Worm (Caenorhabditis elegans) whole organism, L4 larva: ENCODE results near the gene K10H10.7.
A peak's percentile ranks its signal among the peaks of the same experiment; 100 is the strongest.

Experiments
- D1046.2 ChIP-seq: fragments of 200-800 bp; sonication (Bioruptor generic); IDR thresholded peaks from 2 replicates; pipeline ENCODE4 v1.3.6; 2022; ENCODE audit warnings: missing genetic modification characterization, missing compliant biosample characterization
- F37D6.2 ChIP-seq: sonication (generic microtip); optimal IDR thresholded peaks from 2 replicates; lab custom pipeline; 2016; ENCODE audit warnings: mild to moderate bottlenecking, missing genetic modification characterization, missing compliant biosample characterization
- F44E2.7 ChIP-seq: fragments of 200-800 bp; sonication (Bioruptor generic); IDR thresholded peaks from 2 replicates; pipeline ENCODE4 v2.1.2; 2022; ENCODE audit warnings: missing genetic modification characterization, missing compliant biosample characterization
- F49E8.2 ChIP-seq: sonication (generic microtip); optimal IDR thresholded peaks from 2 replicates; lab custom pipeline; 2016; ENCODE audit warnings: missing compliant biosample characterization, mild to moderate bottlenecking, missing genetic modification characterization, borderline replicate concordance
- Y105C5A.15 ChIP-seq: fragments of 200-800 bp; sonication (Bioruptor generic); IDR thresholded peaks from 2 replicates; pipeline ENCODE4 v1.3.6; 2022; ENCODE audit warnings: missing genetic modification characterization, missing compliant biosample characterization
- Y48G9A.11 ChIP-seq: fragments of 200-800 bp; sonication (Bioruptor generic); IDR thresholded peaks from 2 replicates; pipeline ENCODE4 v1.3.6; 2022; ENCODE audit warnings: missing genetic modification reagents, missing genetic modification characterization, missing compliant biosample characterization
- ZK337.2 ChIP-seq: fragments of 200-800 bp; sonication (Bioruptor generic); IDR thresholded peaks from 2 replicates; pipeline ENCODE4 v1.3.6; 2022; ENCODE audit warnings: missing genetic modification reagents, missing genetic modification characterization, missing compliant biosample characterization
- aha-1 ChIP-seq: fragments of 150-350 bp; peaks from one replicate; lab custom pipeline; 2014; ENCODE audit warnings: missing biosample characterization, missing genetic modification characterization
- aly-2 ChIP-seq: sonication (generic microtip); optimal IDR thresholded peaks from 2 replicates; lab custom pipeline; 2018; ENCODE audit warnings: missing biosample characterization, missing genetic modification characterization
- attf-4 ChIP-seq: sonication (generic microtip); optimal IDR thresholded peaks from 3 replicates; lab custom pipeline; 2017; ENCODE audit warnings: missing biosample characterization, missing genetic modification characterization
- ceh-28 ChIP-seq: fragments of 150-350 bp; optimal IDR thresholded peaks from 2 replicates; lab custom pipeline; 2014; ENCODE audit warnings: missing biosample characterization, missing genetic modification reagents, missing genetic modification characterization
- ceh-44 ChIP-seq: fragments of 200-800 bp; sonication (Bioruptor generic); IDR thresholded peaks from 2 replicates; pipeline ENCODE4 v1.3.6; 2022; ENCODE audit warnings: missing genetic modification reagents, missing genetic modification characterization, missing compliant biosample characterization
- cey-2 ChIP-seq: sonication (generic microtip); optimal IDR thresholded peaks from 3 replicates; lab custom pipeline; 2017; ENCODE audit warnings: missing genetic modification characterization, mild to moderate bottlenecking, missing compliant biosample characterization, antibody characterized with exemption, borderline replicate concordance; ENCODE audit not compliant: insufficient read depth
- ctbp-1 ChIP-seq: fragments of 200-800 bp; sonication (Bioruptor generic); IDR thresholded peaks from 2 replicates; pipeline ENCODE4 v1.3.6; 2022; ENCODE audit warnings: missing genetic modification reagents, missing genetic modification characterization, missing compliant biosample characterization
- daf-12 ChIP-seq: fragments of 150-350 bp; optimal IDR thresholded peaks from 2 replicates; lab custom pipeline; 2014; ENCODE audit warnings: missing biosample characterization, missing genetic modification reagents, missing genetic modification characterization
- daf-19 ChIP-seq: fragments of 200-800 bp; sonication (Bioruptor generic); conservative IDR thresholded peaks from 2 replicates; pipeline ENCODE4 v1.3.6; 2022; ENCODE audit warnings: missing genetic modification characterization, missing compliant biosample characterization
- dmd-8 ChIP-seq: fragments of 200-800 bp; sonication (Bioruptor generic); IDR thresholded peaks from 2 replicates; pipeline ENCODE4 v1.3.6; 2022; ENCODE audit warnings: missing genetic modification characterization, missing compliant biosample characterization
- fos-1 ChIP-seq: fragments of 150-350 bp; optimal IDR thresholded peaks from 2 replicates; lab custom pipeline; 2014; ENCODE audit warnings: missing biosample characterization, missing genetic modification characterization
- hif-1 ChIP-seq, 2 experiments: sonication (generic microtip); optimal IDR thresholded peaks; 2 replicates each; lab custom pipeline; 2016 to 2017; ENCODE audit warnings: missing compliant biosample characterization in 2 of 2, missing genetic modification characterization in 2 of 2, missing genetic modification reagents in 2 of 2, missing genotype in 2 of 2, mild to moderate bottlenecking in 1 of 2
- hlh-30 ChIP-seq: sonication (generic microtip); optimal IDR thresholded peaks from 2 replicates; lab custom pipeline; 2017; ENCODE audit warnings: antibody characterized with exemption, mild to moderate bottlenecking, missing genetic modification characterization, missing compliant biosample characterization; ENCODE audit not compliant: insufficient read depth
- hmg-1.1 ChIP-seq: fragments of 200-800 bp; sonication (Bioruptor generic); IDR thresholded peaks from 2 replicates; pipeline ENCODE4 v1.3.6; 2022; ENCODE audit warnings: missing genetic modification reagents, missing genetic modification characterization, missing compliant biosample characterization
- jun-1 ChIP-seq: fragments of 150-350 bp; optimal IDR thresholded peaks from 2 replicates; lab custom pipeline; 2014; ENCODE audit warnings: missing biosample characterization, missing genetic modification reagents, missing genetic modification characterization
- lin-29 ChIP-seq: fragments of 200-800 bp; sonication (Bioruptor generic); IDR thresholded peaks from 2 replicates; pipeline ENCODE4 v1.3.6; 2022; ENCODE audit warnings: missing genetic modification reagents, missing genetic modification characterization, missing compliant biosample characterization
- lin-38 ChIP-seq: fragments of 200-800 bp; sonication (Bioruptor generic); IDR thresholded peaks from 2 replicates; pipeline ENCODE4 v1.3.6; 2022; ENCODE audit warnings: missing genetic modification reagents, missing genetic modification characterization, missing compliant biosample characterization
- mdl-1 ChIP-seq, 2 experiments: fragments of 150-350 bp in 1 of 2; sonication (generic microtip) in 1 of 2; optimal IDR thresholded peaks; 2 replicates each; lab custom pipeline; 2014 to 2017; ENCODE audit warnings: missing biosample characterization in 2 of 2, missing genetic modification characterization in 2 of 2
- mxl-3 ChIP-seq: fragments of 200-800 bp; sonication (Bioruptor generic); optimal IDR thresholded peaks from 2 replicates; lab custom pipeline; 2018; ENCODE audit warnings: mild to moderate bottlenecking, missing genetic modification characterization, missing compliant biosample characterization
- nhr-11 ChIP-seq: fragments of 150-350 bp; optimal IDR thresholded peaks from 2 replicates; lab custom pipeline; 2014; ENCODE audit warnings: missing biosample characterization, missing genetic modification characterization
- nhr-25 ChIP-seq: sonication (generic microtip); optimal IDR thresholded peaks from 2 replicates; lab custom pipeline; 2017; ENCODE audit warnings: missing genetic modification characterization, mild to moderate bottlenecking, missing compliant biosample characterization, antibody characterized with exemption, moderate library complexity, borderline replicate concordance; ENCODE audit not compliant: insufficient read depth
- nhr-28 ChIP-seq: fragments of 150-350 bp; optimal IDR thresholded peaks from 2 replicates; lab custom pipeline; 2014; ENCODE audit warnings: missing biosample characterization, missing genetic modification characterization
- nhr-41 ChIP-seq: fragments of 200-800 bp; sonication (Bioruptor generic); IDR thresholded peaks from 2 replicates; pipeline ENCODE4 v1.3.6; 2022; ENCODE audit warnings: missing genetic modification reagents, missing genetic modification characterization, missing compliant biosample characterization
- nhr-6 ChIP-seq: fragments of 150-350 bp; optimal IDR thresholded peaks from 2 replicates; lab custom pipeline; 2014; ENCODE audit warnings: missing biosample characterization, missing genetic modification characterization
- nhr-76 ChIP-seq: fragments of 150-350 bp; optimal IDR thresholded peaks from 2 replicates; lab custom pipeline; 2014; ENCODE audit warnings: missing biosample characterization, missing genetic modification characterization
- php-3 ChIP-seq: fragments of 200-800 bp; sonication (Bioruptor generic); IDR thresholded peaks from 2 replicates; pipeline ENCODE4 v1.3.6; 2022; ENCODE audit warnings: missing genetic modification reagents, missing genetic modification characterization, missing compliant biosample characterization
- rbr-2 ChIP-seq: sonication (generic microtip); optimal IDR thresholded peaks from 2 replicates; lab custom pipeline; 2016; ENCODE audit warnings: missing genotype, missing genetic modification characterization, missing compliant biosample characterization
- skn-1 ChIP-seq: fragments of 150-350 bp; optimal IDR thresholded peaks from 2 replicates; lab custom pipeline; 2014; ENCODE audit warnings: missing biosample characterization, missing genetic modification characterization
- snpc-1.2 ChIP-seq: fragments of 200-800 bp; sonication (Bioruptor generic); IDR thresholded peaks from 2 replicates; pipeline ENCODE4 v1.3.6; 2022; ENCODE audit warnings: missing genetic modification reagents, missing genetic modification characterization, missing compliant biosample characterization
- tag-97 ChIP-seq: fragments of 200-800 bp; sonication (Bioruptor generic); IDR thresholded peaks from 2 replicates; pipeline ENCODE4 v1.3.6; 2022; ENCODE audit warnings: missing genetic modification characterization, missing compliant biosample characterization
- unc-39 ChIP-seq: sonication (generic microtip); optimal IDR thresholded peaks from 2 replicates; lab custom pipeline; 2017; ENCODE audit warnings: missing biosample characterization, missing genetic modification characterization
- unc-62 ChIP-seq, 3 experiments: fragments of 150-350 bp in 1 of 3; sonication (generic microtip); optimal IDR thresholded peaks in 2 of 3; peaks in 1 of 3; 1 replicate in 1 of 3; 2 replicates in 2 of 3; lab custom pipeline; 2014 to 2017; ENCODE audit warnings: missing biosample characterization in 3 of 3, missing genetic modification characterization in 3 of 3, missing genetic modification reagents in 3 of 3, missing genotype in 1 of 3
- zag-1 ChIP-seq: fragments of 150-350 bp; optimal IDR thresholded peaks from 2 replicates; lab custom pipeline; 2014; ENCODE audit warnings: missing biosample characterization, missing genetic modification characterization
- zip-11 ChIP-seq: fragments of 200-800 bp; sonication (Bioruptor generic); IDR thresholded peaks from 2 replicates; pipeline ENCODE4 v1.3.6; 2022; ENCODE audit warnings: missing genetic modification characterization, missing compliant biosample characterization

K10H10.7 gene

ce11 chrII:14506245-14506644, 1.2 kb downstream of the K10H10.7 start, which contains the start of gene K10H10.12:
Gene K10H10.12, minus strand, starts transcription at chrII:14506345.
- no peak for TF ChIP-seq ceh-28 (tag; lab: Kevin White, UChicago)
- no peak for TF ChIP-seq skn-1
- no peak for TF ChIP-seq daf-12 (tag; lab: Kevin White, UChicago)
- TF ChIP-seq rbr-2 (tag; lab: Kevin White, UChicago): no peak

ce11 chrII:14502997-14503396, 4.5 kb downstream of the K10H10.7 start, which contains the start of gene K10H10.6:
Gene K10H10.6, plus strand, starts transcription at chrII:14503297.
- TF ChIP-seq nhr-11 (tag; lab: Kevin White, UChicago) (no peak), unc-62 (GFP tag; optimal IDR thresholded peaks at IDR 0.05 in 1 of 2; lab: Kevin White, UChicago) (no peak), unc-62 (tag; optimal IDR thresholded peaks at IDR 0.05; lab: Kevin White, UChicago) (no peak)

- TF ChIP-seq nhr-11 (tag; lab: Kevin White, UChicago) (no peak), ZK337.2 (no peak), zag-1 (no peak), dmd-8 (GFP tag; lab: Robert Waterston, UW) (no peak), unc-62 (GFP tag; optimal IDR thresholded peaks at IDR 0.05 in 1 of 2; lab: Kevin White, UChicago) (no peak), unc-62 (tag; optimal IDR thresholded peaks at IDR 0.05; lab: Kevin White, UChicago) (no peak)
Measured at ce11 chrII:14501447-14501846, 6.0 kb downstream of the K10H10.7 start, which contains the start of gene K10H10.5. Gene K10H10.5, plus strand, starts transcription at chrII:14501747.

- no peak for TF ChIP-seq F44E2.7
Measured at ce11 chrII:14500122-14500521, 7.3 kb downstream of the K10H10.7 start, which contains the start of gene K10H10.4. Gene K10H10.4, plus strand, starts transcription at chrII:14500422.

ce11 chrII:14497848-14498247, 9.6 kb downstream of the K10H10.7 start, which contains the start of gene dhs-8:
Gene dhs-8, plus strand, starts transcription at chrII:14498026.
- TF ChIP-seq Y105C5A.15 (GFP tag; lab: Robert Waterston, UW) (no peak), nhr-41 (GFP tag; lab: Robert Waterston, UW) (no peak), php-3 (GFP tag; lab: Robert Waterston, UW) (no peak), F37D6.2 (no peak), hlh-30 (tag; lab: Kevin White, UChicago) (peak; percentile 9), hmg-1.1 (GFP tag; lab: Robert Waterston, UW) (no peak), mxl-3 (GFP tag; lab: Kevin White, UChicago) (no peak), hif-1 (tag; optimal IDR thresholded peaks at IDR 0.05; lab: Kevin White, UChicago) (no peak), attf-4 (tag; lab: Kevin White, UChicago) (no peak), nhr-76 (tag; lab: Kevin White, UChicago) (no peak), ceh-44 (GFP tag; lab: Robert Waterston, UW) (no peak), nhr-28 (tag; lab: Kevin White, UChicago) (peak; percentile 99), aha-1 (tag; lab: Kevin White, UChicago) (peak; percentile 48), snpc-1.2 (GFP tag; lab: Robert Waterston, UW) (no peak)
- TF ChIP-seq, all 104 proteins: peak for 3

ce11 chrII:14496809-14497208, 10.7 kb downstream of the K10H10.7 start:
- peak; percentile 78 for TF ChIP-seq F49E8.2 (tag; lab: Kevin White, UChicago)
- peak; percentile 85 for TF ChIP-seq lin-38 (GFP tag; lab: Robert Waterston, UW)
- no peak for TF ChIP-seq tag-97 (GFP tag; lab: Robert Waterston, UW)
- TF ChIP-seq daf-19: peak; percentile 95
- peak; percentile 26 for TF ChIP-seq cey-2 (tag; lab: Kevin White, UChicago)
- TF ChIP-seq D1046.2: peak; percentile 87
- TF ChIP-seq lin-29 (GFP tag; lab: Robert Waterston, UW): peak; percentile 63
- TF ChIP-seq ctbp-1 (GFP tag; lab: Robert Waterston, UW): peak; percentile 76
- no peak for TF ChIP-seq fos-1 (tag; lab: Kevin White, UChicago)
- peak; percentile 81 for TF ChIP-seq Y48G9A.11
- peak; percentile 75 for TF ChIP-seq nhr-6
- no peak for TF ChIP-seq unc-39
- TF ChIP-seq F37D6.2: peak; percentile 74
- TF ChIP-seq jun-1 (tag; lab: Kevin White, UChicago): no peak
- 0 out of 2 replicates have a peak, but pooled peaks have one; percentile 37 for TF ChIP-seq zip-11 (GFP tag; lab: Robert Waterston, UW)
- peak; percentile 90 for TF ChIP-seq ceh-44 (GFP tag; lab: Robert Waterston, UW)
- peak in 1 of 2 experiments; percentile 48 for TF ChIP-seq mdl-1 (tag; optimal IDR thresholded peaks at IDR 0.05; lab: Kevin White, UChicago)
- no peak for TF ChIP-seq aly-2 (tag; lab: Kevin White, UChicago)
- peak; percentile 86 for TF ChIP-seq Y105C5A.15 (GFP tag; lab: Robert Waterston, UW)
- peak; percentile 80 for TF ChIP-seq nhr-25 (tag; lab: Kevin White, UChicago)
